Fruit fly (Drosophila melanogaster) whole organism, pupa: ENCODE data around the gene Sox21b.

Source experiments
- CG13204 ChIP-seq: fragments of 200-800 bp; sonication (Bioruptor generic); optimal IDR thresholded peaks from 2 replicates; lab custom pipeline; 2018; ENCODE audit warnings: missing biosample characterization, mild to moderate bottlenecking, missing genetic modification characterization, moderate library complexity
- CG9948 ChIP-seq: fragments of 200-800 bp; sonication (Bioruptor generic); optimal IDR thresholded peaks from 2 replicates; lab custom pipeline; 2018; ENCODE audit warnings: missing biosample characterization, mild to moderate bottlenecking, missing genetic modification characterization, moderate library complexity
- Snoo ChIP-seq: fragments of 200-800 bp; sonication (Bioruptor generic); optimal IDR thresholded peaks from 3 replicates; lab custom pipeline; 2017; ENCODE audit warnings: missing biosample characterization, mild to moderate bottlenecking, missing genetic modification characterization, inconsistent platforms
- rn ChIP-seq: fragments of 200-800 bp; sonication (Bioruptor generic); IDR thresholded peaks from 2 replicates; pipeline ENCODE4 v1.3.6; 2022; ENCODE audit warnings: missing biosample characterization, missing genetic modification characterization

DNA sequence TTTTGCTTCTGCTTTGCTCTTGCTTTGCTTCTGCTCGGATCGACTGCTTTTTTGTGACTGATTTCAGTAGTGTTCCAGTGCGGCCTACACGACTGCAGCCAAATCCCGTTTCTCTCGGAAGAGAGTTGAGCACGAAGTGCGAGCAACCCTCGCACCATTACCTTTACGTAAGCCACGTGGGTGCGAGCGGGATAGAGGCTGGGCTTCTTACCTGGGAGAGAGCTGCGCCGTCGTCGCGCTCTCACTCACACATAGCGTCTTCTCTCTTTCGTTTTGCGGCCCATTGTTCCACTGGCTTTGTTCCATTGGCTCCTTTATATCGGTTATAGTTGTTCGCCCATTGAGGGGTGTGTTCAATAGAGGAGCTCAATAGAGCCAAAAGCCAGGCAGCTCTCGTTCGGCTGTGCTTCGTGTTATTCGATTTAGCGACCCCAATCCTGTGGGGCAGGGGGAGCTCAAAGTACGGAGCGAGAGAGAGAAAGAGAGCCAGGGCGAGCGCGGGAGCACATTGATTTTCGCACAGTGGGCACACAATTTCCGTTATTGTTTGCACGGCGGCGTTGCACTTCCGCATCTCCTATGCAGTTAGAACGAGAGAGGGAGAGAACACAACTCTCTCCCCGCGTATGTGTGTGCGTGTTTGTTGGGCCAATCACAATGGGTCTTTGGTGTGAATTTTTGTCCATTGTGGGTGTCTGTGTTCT lies 46.5 kb upstream of the Sox21b start:
- peak; percentile 5 for TF ChIP-seq Snoo
- TF ChIP-seq CG9948 (tag; lab: Kevin White, UChicago), result no peak
- no peak for TF ChIP-seq rn (GFP tag; lab: Robert Waterston, UW)
- TF ChIP-seq CG13204 (GFP tag; lab: Kevin White, UChicago), result no peak
